Fruit fly (Drosophila melanogaster) whole organism: ENCODE data around the gene RecQ4.

ENCODE experiments used
- CG8478 ChIP-seq: fragments of >200 bp; optimal IDR thresholded peaks from 2 replicates; lab custom pipeline; 2018; ENCODE audit warnings: inconsistent platforms
- Dll ChIP-seq: fragments of >200 bp; optimal IDR thresholded peaks from 2 replicates; lab custom pipeline; 2017
- EcR ChIP-seq, 2 experiments: fragments of >200 bp; optimal IDR thresholded peaks; 2 replicates each; lab custom pipeline; 2017; ENCODE audit warnings: missing biosample characterization in 2 of 2, missing genetic modification characterization in 2 of 2, missing genetic modification reagents in 2 of 2
- pan ChIP-seq: fragments of >200 bp; optimal IDR thresholded peaks from 2 replicates; lab custom pipeline; 2017
- psq ChIP-seq: fragments of >200 bp; optimal IDR thresholded peaks from 2 replicates; lab custom pipeline; 2017

The RecQ4 gene

dm6 chr3L:8124481-8125359 is 51.1 kb downstream of the RecQ4 start, which contains the start of the genes CG7550 and mRpL36:
Gene CG7550, minus strand, starts transcription at chr3L:8124531.
Gene mRpL36, minus strand, starts transcription at chr3L:8125132.
- TF ChIP-seq pan (lab: Kevin White, UChicago) (no peak), EcR (GFP tag; optimal IDR thresholded peaks at IDR 0.05; lab: Kevin White, UChicago) (no peak), Dll (lab: Kevin White, UChicago) (no peak), CG8478 (no peak)

dm6 chr3L:8121590-8121989 is 54.2 kb downstream of the RecQ4 start, which contains the start of gene ldbr:
Gene ldbr, plus strand, starts transcription at chr3L:8121827.
- TF ChIP-seq psq (lab: Kevin White, UChicago) = no peak
